Fruit fly (Drosophila melanogaster): ENCODE data around the gene PH4alphaPV.

DNA sequence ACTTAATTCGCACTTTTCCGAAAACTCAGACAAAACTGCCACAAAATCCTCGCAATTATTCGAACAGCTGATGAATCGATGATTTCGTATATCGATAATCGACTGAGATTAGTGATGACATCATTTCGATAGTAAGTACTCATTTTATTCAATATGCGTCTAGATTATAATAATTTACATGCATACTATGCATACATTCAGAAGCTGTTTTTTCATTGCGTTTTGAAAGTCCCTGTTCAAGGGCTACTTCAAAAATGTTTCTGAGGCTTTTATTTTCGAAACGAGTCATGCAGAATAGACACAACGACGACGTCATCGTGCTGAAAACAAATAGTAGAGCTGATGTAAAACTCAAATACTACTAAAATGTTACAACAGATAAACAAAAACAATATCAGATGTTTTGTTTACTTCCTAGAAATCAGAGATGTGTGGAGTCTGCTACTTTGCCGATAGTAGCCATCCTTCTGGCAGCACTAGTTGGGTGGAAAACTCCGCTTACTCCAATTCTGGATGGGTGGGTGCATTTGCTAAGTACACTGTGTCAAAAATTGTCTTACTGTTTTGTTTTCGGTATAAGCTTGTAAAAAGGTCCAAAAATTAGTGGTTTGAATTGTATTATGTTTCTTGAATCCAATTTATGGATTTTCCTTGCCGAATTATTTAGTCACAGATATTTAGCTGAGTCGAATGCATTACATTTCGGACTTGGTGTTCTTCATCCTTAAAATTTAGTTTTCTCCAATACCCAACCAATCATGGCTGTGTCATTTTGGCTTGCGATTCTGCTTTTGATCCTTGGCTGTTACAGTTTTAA lies 46.7 kb downstream of the PH4alphaPV start, which contains the start of the genes CG2246 and CG31021:
- TF ChIP-seq CrebA (GFP tag; optimal IDR thresholded peaks at IDR 0.05; ENCODE audit: borderline replicate concordance) (no peak), rgr (GFP tag; optimal IDR thresholded peaks at IDR 0.05) (peak; percentile 49), Hr78 (GFP tag; optimal IDR thresholded peaks at IDR 0.05) (no peak), CG32264 (GFP tag; optimal IDR thresholded peaks at IDR 0.05) (no peak), br (GFP tag; optimal IDR thresholded peaks at IDR 0.05) (peak; percentile 31), ey (GFP tag; optimal IDR thresholded peaks at IDR 0.05) (peak; percentile 29), lola (GFP tag; optimal IDR thresholded peaks at IDR 0.05) (no peak)

Data from whole organism, wandering third instar larva.